Worm (Caenorhabditis elegans) whole organism, mixed stage, embryonic: ENCODE measurements around the gene col-84.

Source experiments
- ces-1 ChIP-seq: fragments of 150-350 bp; optimal IDR thresholded peaks from 2 replicates; lab custom pipeline; 2014; ENCODE audit warnings: missing biosample characterization, missing genetic modification reagents, missing genetic modification characterization
- elt-3 ChIP-seq: fragments of 150-350 bp; optimal IDR thresholded peaks from 2 replicates; lab custom pipeline; 2014; ENCODE audit warnings: missing biosample characterization, missing genetic modification characterization
- lin-13 ChIP-seq: fragments of 150-350 bp; optimal IDR thresholded peaks from 2 replicates; lab custom pipeline; 2014; ENCODE audit warnings: missing biosample characterization, missing genetic modification characterization
- nhr-237 ChIP-seq: fragments of 150-350 bp; optimal IDR thresholded peaks from 2 replicates; lab custom pipeline; 2014; ENCODE audit warnings: missing biosample characterization, missing genetic modification characterization
- pha-4 ChIP-seq: fragments of 150-350 bp; optimal IDR thresholded peaks from 2 replicates; lab custom pipeline; 2018; ENCODE audit warnings: missing biosample characterization, missing genetic modification reagents, missing genetic modification characterization
- sem-2 ChIP-seq: fragments of 200-800 bp; sonication (Bioruptor generic); optimal IDR thresholded peaks from 2 replicates; lab custom pipeline; 2018; ENCODE audit warnings: mild to moderate bottlenecking, missing genetic modification characterization, missing compliant biosample characterization
- snpc-4 ChIP-seq: fragments of 150-350 bp; optimal IDR thresholded peaks from 2 replicates; lab custom pipeline; 2014; ENCODE audit warnings: missing biosample characterization, missing genetic modification characterization
- unc-39 ChIP-seq: fragments of 150-350 bp; optimal IDR thresholded peaks from 2 replicates; lab custom pipeline; 2014; ENCODE audit warnings: missing biosample characterization, missing genetic modification characterization

- TF ChIP-seq ces-1 (GFP tag; lab: Kevin White, UChicago) = no peak
- no peak for TF ChIP-seq snpc-4 (tag; lab: Kevin White, UChicago)
- no peak for TF ChIP-seq sem-2
- no peak for TF ChIP-seq lin-13 (tag; lab: Kevin White, UChicago)
- TF ChIP-seq elt-3 (tag; lab: Kevin White, UChicago) = no peak
- no peak for TF ChIP-seq unc-39 (tag; lab: Kevin White, UChicago)
- TF ChIP-seq pha-4 = no peak
- TF ChIP-seq nhr-237 (tag; lab: Kevin White, UChicago) = no peak
These were observed 48.2 kb downstream of the col-84 start for ce11 chrII:11916555-11916941.
